Worm (Caenorhabditis elegans): ENCODE results near the gene mrpl-37.
A peak's percentile ranks its signal among the peaks of the same experiment; 100 is the strongest.

mrpl-37 gene

DNA sequence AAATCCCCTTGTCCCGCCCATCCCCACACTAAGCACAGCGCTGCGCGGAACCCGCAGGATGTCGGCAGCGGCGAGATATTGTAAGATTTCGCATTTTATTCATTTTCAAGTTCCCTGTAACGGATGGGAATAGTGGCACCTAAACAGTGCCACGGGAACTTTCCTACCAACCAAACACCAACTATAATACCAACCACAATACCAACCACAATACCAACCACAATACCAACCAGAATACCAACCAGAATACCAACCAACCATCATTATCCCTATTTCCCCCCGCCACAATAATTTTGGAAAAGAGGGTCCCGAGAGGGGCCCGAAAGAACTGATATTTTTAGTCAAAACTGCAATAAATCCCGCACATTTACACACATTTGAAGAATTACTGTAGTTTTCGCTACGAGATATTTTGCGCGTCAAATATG is 52.9 kb downstream of the mrpl-37 start:
- no peak for TF ChIP-seq ceh-82 (tag; optimal IDR thresholded peaks at IDR 0.05)
- TF ChIP-seq nhr-28 (tag; optimal IDR thresholded peaks at IDR 0.05) = no peak
- TF ChIP-seq nfya-1 (tag; optimal IDR thresholded peaks at IDR 0.05; ENCODE audit: insufficient read depth) = no peak
- TF ChIP-seq sea-2 (GFP tag; optimal IDR thresholded peaks at IDR 0.05) = no peak
- TF ChIP-seq nhr-43 (tag; optimal IDR thresholded peaks at IDR 0.05; ENCODE audit: poor library complexity, severe bottlenecking) = no peak
- TF ChIP-seq elt-3 (tag; optimal IDR thresholded peaks at IDR 0.05) = no peak
- no peak for TF ChIP-seq nhr-76 (tag; optimal IDR thresholded peaks at IDR 0.05)
- TF ChIP-seq unc-62 (GFP tag; optimal IDR thresholded peaks at IDR 0.05) = no peak
- TF ChIP-seq daf-12 (tag; optimal IDR thresholded peaks at IDR 0.05) = no peak
- peak; percentile 89 for TF ChIP-seq snpc-4 (tag; optimal IDR thresholded peaks at IDR 0.05)
- TF ChIP-seq tbx-2 (tag; optimal IDR thresholded peaks at IDR 0.05) = no peak
- no peak for TF ChIP-seq ceh-28 (tag; optimal IDR thresholded peaks at IDR 0.05)
- TF ChIP-seq nhr-237 (tag; optimal IDR thresholded peaks at IDR 0.05) = no peak
- TF ChIP-seq ama-1 (optimal IDR thresholded peaks at IDR 0.05) = peak; percentile 77

ce11 chrII:13521179-13521616 is 53.7 kb downstream of the mrpl-37 start:
- no peak for TF ChIP-seq nhr-11 (tag; optimal IDR thresholded peaks at IDR 0.05)
- peak; percentile 92 for TF ChIP-seq snpc-4 (tag; optimal IDR thresholded peaks at IDR 0.05)
- peak in 1 of 3 experiments; percentile 21 for TF ChIP-seq elt-3 (tag; optimal IDR thresholded peaks at IDR 0.05)
- TF ChIP-seq nhr-76 (tag; optimal IDR thresholded peaks at IDR 0.05) = no peak

Data from whole organism, L3 larva.